Worm (Caenorhabditis elegans) whole organism, L1 larva: Measurements from ENCODE around the gene T21D12.14.

Source experiments
- C04F5.9 ChIP-seq: sonication (generic microtip); optimal IDR thresholded peaks from 2 replicates; lab custom pipeline; 2016; ENCODE audit warnings: missing genetic modification characterization, missing compliant biosample characterization
- C16A3.4 ChIP-seq: fragments of 150-350 bp; optimal IDR thresholded peaks from 2 replicates; lab custom pipeline; 2014; ENCODE audit warnings: missing biosample characterization, missing genetic modification characterization
- F16B12.6 ChIP-seq: fragments of 150-350 bp; optimal IDR thresholded peaks from 2 replicates; lab custom pipeline; 2014; ENCODE audit warnings: missing biosample characterization, missing genetic modification characterization
- alr-1 ChIP-seq: fragments of 200-800 bp; sonication (Bioruptor generic); optimal IDR thresholded peaks from 2 replicates; lab custom pipeline; 2018; ENCODE audit warnings: borderline replicate concordance, mild to moderate bottlenecking, missing genetic modification characterization, missing compliant biosample characterization
- aly-2 ChIP-seq: fragments of 150-350 bp; optimal IDR thresholded peaks from 2 replicates; lab custom pipeline; 2014; ENCODE audit warnings: missing biosample characterization, missing genetic modification characterization
- ama-1 ChIP-seq: fragments of 150-350 bp; optimal IDR thresholded peaks from 2 replicates; lab custom pipeline; 2014
- ceh-63 ChIP-seq: fragments of 200-800 bp; sonication (Bioruptor generic); optimal IDR thresholded peaks from 2 replicates; lab custom pipeline; 2018; ENCODE audit warnings: mild to moderate bottlenecking, missing genetic modification characterization, missing compliant biosample characterization
- ceh-88 ChIP-seq: fragments of 200-800 bp; sonication (Bioruptor generic); IDR thresholded peaks from 2 replicates; pipeline ENCODE4 v1.3.6; 2022; ENCODE audit warnings: missing genetic modification characterization, missing compliant biosample characterization
- ces-1 ChIP-seq: fragments of 150-350 bp; optimal IDR thresholded peaks from 2 replicates; lab custom pipeline; 2014; ENCODE audit warnings: missing biosample characterization, missing genetic modification reagents, missing genetic modification characterization
- dsc-1 ChIP-seq: sonication (generic microtip); optimal IDR thresholded peaks from 2 replicates; lab custom pipeline; 2016; ENCODE audit warnings: mild to moderate bottlenecking, missing genetic modification characterization, missing compliant biosample characterization
- efl-3 ChIP-seq: fragments of 200-800 bp; sonication (Bioruptor generic); optimal IDR thresholded peaks from 2 replicates; lab custom pipeline; 2018; ENCODE audit warnings: mild to moderate bottlenecking, missing genetic modification characterization, missing compliant biosample characterization
- ets-5 ChIP-seq: fragments of 200-800 bp; sonication (Bioruptor generic); IDR thresholded peaks from 2 replicates; pipeline ENCODE4 v1.3.6; 2022; ENCODE audit warnings: missing genetic modification characterization, missing compliant biosample characterization
- fkh-4 ChIP-seq: sonication (generic microtip); optimal IDR thresholded peaks from 2 replicates; lab custom pipeline; 2016; ENCODE audit warnings: missing compliant biosample characterization, missing genetic modification characterization, borderline replicate concordance
- fkh-8 ChIP-seq: sonication (generic microtip); optimal IDR thresholded peaks from 2 replicates; lab custom pipeline; 2016; ENCODE audit warnings: mild to moderate bottlenecking, missing genetic modification characterization, missing compliant biosample characterization
- fos-1 ChIP-seq: fragments of 150-350 bp; optimal IDR thresholded peaks from 2 replicates; lab custom pipeline; 2014; ENCODE audit warnings: missing biosample characterization, missing genetic modification characterization
- hlh-17 ChIP-seq: fragments of 200-800 bp; sonication (Bioruptor generic); optimal IDR thresholded peaks from 2 replicates; lab custom pipeline; 2018; ENCODE audit warnings: missing genetic modification characterization, mild to moderate bottlenecking, missing compliant biosample characterization, moderate library complexity, borderline replicate concordance
- hpl-2 ChIP-seq: fragments of 150-350 bp; optimal IDR thresholded peaks from 2 replicates; lab custom pipeline; 2014; ENCODE audit warnings: missing biosample characterization, missing genetic modification reagents, missing genetic modification characterization
- irx-1 ChIP-seq: sonication (generic microtip); optimal IDR thresholded peaks from 2 replicates; lab custom pipeline; 2016; ENCODE audit warnings: missing genetic modification characterization, missing compliant biosample characterization
- isw-1 ChIP-seq: fragments of 200-800 bp; sonication (Bioruptor generic); IDR thresholded peaks from 2 replicates; pipeline ENCODE4 v1.3.6; 2022; ENCODE audit warnings: missing genetic modification characterization, missing compliant biosample characterization
- jun-1 ChIP-seq: fragments of 150-350 bp; optimal IDR thresholded peaks from 2 replicates; lab custom pipeline; 2014; ENCODE audit warnings: missing biosample characterization, missing genetic modification reagents, missing genetic modification characterization
- lin-13 ChIP-seq: fragments of 150-350 bp; optimal IDR thresholded peaks from 2 replicates; lab custom pipeline; 2014; ENCODE audit warnings: missing biosample characterization, missing genetic modification reagents, missing genetic modification characterization
- lin-15B ChIP-seq: fragments of 150-350 bp; sonication (generic microtip); optimal IDR thresholded peaks from 3 replicates; lab custom pipeline; 2014; ENCODE audit warnings: missing biosample characterization, missing genetic modification characterization
- lir-3 ChIP-seq: sonication (generic microtip); optimal IDR thresholded peaks from 2 replicates; lab custom pipeline; 2016; ENCODE audit warnings: mild to moderate bottlenecking, missing genetic modification characterization, moderate library complexity, missing compliant biosample characterization; ENCODE audit not compliant: poor library complexity
- lsy-2 ChIP-seq, 2 experiments: fragments of 150-350 bp; optimal IDR thresholded peaks; 2 replicates each; lab custom pipeline; 2014; ENCODE audit warnings: missing biosample characterization in 2 of 2, missing genetic modification characterization in 2 of 2
- mab-9 ChIP-seq: fragments of 200-800 bp; sonication (Bioruptor generic); IDR thresholded peaks from 2 replicates; pipeline ENCODE4 v1.3.6; 2022; ENCODE audit warnings: missing genetic modification reagents, missing genetic modification characterization, missing compliant biosample characterization
- mdl-1 ChIP-seq, 2 experiments: fragments of 150-350 bp; optimal IDR thresholded peaks; 2 replicates each; lab custom pipeline; 2014 to 2017; ENCODE audit warnings: missing biosample characterization in 2 of 2, missing genetic modification characterization in 2 of 2, inconsistent platforms in 1 of 2
- mep-1 ChIP-seq: fragments of 150-350 bp; optimal IDR thresholded peaks from 2 replicates; lab custom pipeline; 2014; ENCODE audit warnings: missing biosample characterization, missing genetic modification characterization
- nhr-11 ChIP-seq: fragments of 150-350 bp; optimal IDR thresholded peaks from 2 replicates; lab custom pipeline; 2014; ENCODE audit warnings: missing biosample characterization, missing genetic modification characterization
- nhr-12 ChIP-seq: sonication (generic microtip); optimal IDR thresholded peaks from 2 replicates; lab custom pipeline; 2017; ENCODE audit warnings: missing biosample characterization, missing genetic modification characterization
- nhr-19 ChIP-seq: fragments of 200-800 bp; sonication (Bioruptor generic); conservative IDR thresholded peaks from 2 replicates; pipeline ENCODE4 v1.3.6; 2022; ENCODE audit warnings: missing genetic modification characterization, missing compliant biosample characterization
- nhr-47 ChIP-seq: sonication (generic microtip); optimal IDR thresholded peaks from 2 replicates; lab custom pipeline; 2016; ENCODE audit warnings: mild to moderate bottlenecking, missing genetic modification characterization, moderate library complexity, missing compliant biosample characterization
- nhr-76 ChIP-seq: sonication (generic microtip); optimal IDR thresholded peaks from 2 replicates; lab custom pipeline; 2017; ENCODE audit warnings: missing biosample characterization, missing genetic modification characterization
- nhr-77 ChIP-seq: fragments of 150-350 bp; optimal IDR thresholded peaks from 2 replicates; lab custom pipeline; 2014; ENCODE audit warnings: missing biosample characterization, missing genetic modification characterization
- nhr-85 ChIP-seq: sonication (generic microtip); peaks from one replicate; lab custom pipeline; 2016; ENCODE audit warnings: missing genetic modification characterization, inconsistent platforms, missing compliant biosample characterization
- pqm-1 ChIP-seq: sonication (generic microtip); optimal IDR thresholded peaks from 3 replicates; lab custom pipeline; 2017; ENCODE audit warnings: missing biosample characterization, missing genetic modification characterization
- rnt-1 ChIP-seq: sonication (generic microtip); optimal IDR thresholded peaks from 2 replicates; lab custom pipeline; 2016; ENCODE audit warnings: mild to moderate bottlenecking, missing genetic modification characterization, moderate library complexity, missing compliant biosample characterization
- skn-1 ChIP-seq: fragments of 150-350 bp; optimal IDR thresholded peaks from 2 replicates; lab custom pipeline; 2014; ENCODE audit warnings: missing biosample characterization, missing genetic modification characterization
- snu-23 ChIP-seq: sonication (generic microtip); optimal IDR thresholded peaks from 2 replicates; lab custom pipeline; 2016; ENCODE audit warnings: missing genetic modification characterization, missing compliant biosample characterization
- sptf-1 ChIP-seq: fragments of 150-350 bp; optimal IDR thresholded peaks from 2 replicates; lab custom pipeline; 2014; ENCODE audit warnings: missing biosample characterization, missing genetic modification characterization
- sup-37 ChIP-seq: fragments of 200-800 bp; sonication (Bioruptor generic); optimal IDR thresholded peaks from 2 replicates; lab custom pipeline; 2018; ENCODE audit warnings: mild to moderate bottlenecking, missing genetic modification characterization, missing compliant biosample characterization
- swsn-7 ChIP-seq: sonication (generic microtip); optimal IDR thresholded peaks from 2 replicates; lab custom pipeline; 2016; ENCODE audit warnings: missing genetic modification characterization, missing compliant biosample characterization
- tbx-2 ChIP-seq: sonication (generic microtip); optimal IDR thresholded peaks from 2 replicates; lab custom pipeline; 2016; ENCODE audit warnings: missing genetic modification characterization, missing compliant biosample characterization
- unc-130 ChIP-seq: fragments of 150-350 bp; optimal IDR thresholded peaks from 2 replicates; lab custom pipeline; 2017; ENCODE audit warnings: missing biosample characterization, missing genetic modification characterization, inconsistent platforms
- unc-30 ChIP-seq: sonication (generic microtip); optimal IDR thresholded peaks from 2 replicates; lab custom pipeline; 2017; ENCODE audit warnings: missing biosample characterization, missing genetic modification characterization
- unc-86 ChIP-seq: sonication (generic microtip); optimal IDR thresholded peaks from 2 replicates; lab custom pipeline; 2016; ENCODE audit warnings: missing genetic modification characterization, missing compliant biosample characterization
- unc-98 ChIP-seq: fragments of 200-800 bp; sonication (Bioruptor generic); IDR thresholded peaks from 2 replicates; pipeline ENCODE4 v1.3.6; 2022; ENCODE audit warnings: missing genetic modification characterization, missing compliant biosample characterization
- vab-15 ChIP-seq: sonication (generic microtip); optimal IDR thresholded peaks from 2 replicates; lab custom pipeline; 2017; ENCODE audit warnings: missing genotype, mild to moderate bottlenecking, missing genetic modification characterization, missing compliant biosample characterization
- xbp-1 ChIP-seq: sonication (generic microtip); optimal IDR thresholded peaks from 2 replicates; lab custom pipeline; 2016; ENCODE audit warnings: missing genetic modification characterization, missing compliant biosample characterization
- zag-1 ChIP-seq: fragments of 150-350 bp; optimal IDR thresholded peaks from 2 replicates; lab custom pipeline; 2014; ENCODE audit warnings: missing biosample characterization, missing genetic modification characterization
- zip-4 ChIP-seq: fragments of 200-800 bp; sonication (Bioruptor generic); optimal IDR thresholded peaks from 2 replicates; lab custom pipeline; 2018; ENCODE audit warnings: mild to moderate bottlenecking, missing genetic modification characterization, moderate library complexity, missing compliant biosample characterization

The T21D12.14 gene

DNA sequence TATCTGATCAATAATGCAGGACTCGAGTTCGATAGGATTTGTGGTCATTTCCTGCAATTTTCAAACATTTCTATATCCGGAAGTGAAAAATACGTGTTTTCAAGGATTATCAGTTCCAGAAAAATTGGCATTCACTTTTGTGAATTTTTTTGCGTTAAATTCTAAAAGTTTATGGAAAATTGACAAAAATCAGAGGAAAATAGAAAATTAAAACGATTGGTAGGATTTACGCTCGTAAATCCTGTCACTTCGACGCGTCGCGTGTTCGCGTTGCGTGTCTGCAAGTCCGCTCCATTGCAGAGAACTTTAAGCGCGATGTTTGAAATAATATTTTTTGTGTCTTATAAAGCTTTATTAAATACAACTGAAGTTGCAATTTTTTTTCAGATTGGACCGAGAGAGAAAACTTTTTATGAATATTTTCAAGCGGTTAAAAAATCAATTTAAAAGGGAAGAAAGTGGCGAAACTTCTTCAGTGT lies 32.5 kb downstream of the T21D12.14 start, which contains the start of gene rcat-1 (continued):
- TF ChIP-seq mab-9 (no peak), lir-3 (tag; lab: Kevin White, UChicago) (peak; percentile 43), unc-30 (no peak), ceh-88 (GFP tag; lab: Robert Waterston, UW) (no peak), fos-1 (tag; lab: Kevin White, UChicago) (peak; percentile 52), mep-1 (tag; lab: Kevin White, UChicago) (peak; percentile 87), fkh-8 (peak; percentile 76), zip-4 (GFP tag; lab: Kevin White, UChicago) (no peak), xbp-1 (tag; lab: Kevin White, UChicago) (peak; percentile 75), nhr-12 (tag; lab: Kevin White, UChicago) (no peak), ama-1 (lab: Kevin White, UChicago) (peak; percentile 8), ceh-63 (GFP tag; lab: Kevin White, UChicago) (no peak), nhr-76 (tag; lab: Kevin White, UChicago) (no peak), hlh-17 (GFP tag; lab: Kevin White, UChicago) (no peak), sptf-1 (no peak), lsy-2 (tag; optimal IDR thresholded peaks at IDR 0.05; lab: Kevin White, UChicago) (peak; percentile 85 to 96), alr-1 (no peak), sup-37 (GFP tag; lab: Kevin White, UChicago) (no peak), isw-1 (GFP tag; lab: Robert Waterston, UW) (peak; percentile 80), C16A3.4 (tag; lab: Kevin White, UChicago) (peak; percentile 97), unc-98 (GFP tag; lab: Robert Waterston, UW) (no peak), nhr-11 (tag; lab: Kevin White, UChicago) (peak; percentile 43), hpl-2 (GFP tag; lab: Kevin White, UChicago) (no peak), tbx-2 (tag; lab: Kevin White, UChicago) (peak; percentile 80), mdl-1 (tag; optimal IDR thresholded peaks at IDR 0.05; lab: Kevin White, UChicago) (peak in 1 of 2 experiments; percentile 74), jun-1 (tag; lab: Kevin White, UChicago) (peak; percentile 71), zag-1 (tag; lab: Kevin White, UChicago) (peak; percentile 49), unc-130 (tag; lab: Kevin White, UChicago) (peak; percentile 98), nhr-85 (tag; lab: Kevin White, UChicago) (peak; percentile 87), swsn-7 (tag; lab: Kevin White, UChicago) (peak; percentile 62), unc-86 (tag; lab: Kevin White, UChicago) (peak; percentile 59), efl-3 (no peak)
- TF ChIP-seq, all 84 proteins: peak for 48

DNA sequence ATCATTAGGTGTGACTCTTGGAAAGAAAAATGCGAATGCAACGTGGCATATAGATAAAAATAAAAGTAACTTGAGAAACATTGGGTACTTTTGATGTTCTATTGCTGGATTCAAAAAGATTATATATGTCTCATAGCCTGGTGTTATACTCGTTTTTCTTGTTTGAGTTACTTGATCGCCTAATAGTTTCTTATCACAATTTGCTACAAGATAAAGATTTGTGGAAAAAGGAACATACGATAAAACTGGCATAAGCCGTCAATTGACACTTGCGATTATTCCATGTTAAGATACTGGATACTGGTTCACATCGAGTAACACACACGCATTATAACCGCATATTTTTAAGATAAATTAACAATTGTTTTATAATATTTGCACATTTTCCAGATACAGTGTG lies 35.5 kb downstream of the T21D12.14 start, which contains the start of gene grl-19:
TSS of gene grl-19 (minus strand) at position 101 of the 400 bp plus-strand sequence.
- no peak for TF ChIP-seq irx-1 (tag; lab: Kevin White, UChicago)
- no peak for TF ChIP-seq mdl-1 (tag; optimal IDR thresholded peaks at IDR 0.05; lab: Kevin White, UChicago)
- no peak for TF ChIP-seq nhr-19
- TF ChIP-seq nhr-47: no peak
- TF ChIP-seq xbp-1 (tag; lab: Kevin White, UChicago): no peak

DNA sequence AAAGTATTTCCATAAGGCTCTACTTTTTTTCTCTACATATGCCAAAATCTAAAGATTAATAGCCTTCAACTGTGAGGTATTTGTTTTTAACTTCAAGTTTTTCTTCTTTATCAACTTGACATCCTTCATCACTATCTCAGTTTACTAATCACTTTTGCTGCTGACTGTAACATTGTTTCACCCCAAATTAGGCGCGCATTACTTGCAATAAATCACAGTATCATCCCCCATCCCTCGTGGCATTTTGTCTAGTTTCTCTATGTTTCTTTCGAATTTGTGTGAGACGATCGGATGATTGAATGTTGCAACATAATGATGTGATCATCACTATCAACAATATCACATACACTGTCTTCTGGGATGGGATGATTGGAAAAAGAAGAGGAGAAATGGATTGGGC lies 40.4 kb downstream of the T21D12.14 start:
- no peak for TF ChIP-seq fos-1 (tag; lab: Kevin White, UChicago)
- no peak for TF ChIP-seq fkh-4 (tag; lab: Kevin White, UChicago)
- no peak for TF ChIP-seq dsc-1 (tag; lab: Kevin White, UChicago)
- TF ChIP-seq C04F5.9: no peak
- TF ChIP-seq nhr-12 (tag; lab: Kevin White, UChicago): no peak
- TF ChIP-seq F16B12.6 (tag; lab: Kevin White, UChicago): no peak
- TF ChIP-seq pqm-1: no peak
- no peak for TF ChIP-seq nhr-77 (tag; lab: Kevin White, UChicago)
- TF ChIP-seq lin-13: no peak
- no peak for TF ChIP-seq skn-1 (tag; lab: Kevin White, UChicago)
- no peak for TF ChIP-seq lin-15B (tag; lab: Kevin White, UChicago)
- TF ChIP-seq swsn-7 (tag; lab: Kevin White, UChicago): no peak
- TF ChIP-seq rnt-1 (tag; lab: Kevin White, UChicago): peak; percentile 1
- no peak for TF ChIP-seq aly-2 (tag; lab: Kevin White, UChicago)
- no peak for TF ChIP-seq mab-9
- TF ChIP-seq nhr-85 (tag; lab: Kevin White, UChicago): peak; percentile 94
- no peak for TF ChIP-seq sup-37 (GFP tag; lab: Kevin White, UChicago)
- TF ChIP-seq nhr-47: peak; percentile 44
- no peak for TF ChIP-seq ets-5 (GFP tag; lab: Robert Waterston, UW)
- peak; percentile 64 for TF ChIP-seq snu-23 (GFP tag; lab: Kevin White, UChicago)
- no peak for TF ChIP-seq unc-98 (GFP tag; lab: Robert Waterston, UW)
- peak; percentile 51 for TF ChIP-seq nhr-19
- no peak for TF ChIP-seq efl-3
- TF ChIP-seq nhr-76 (tag; lab: Kevin White, UChicago): no peak
- TF ChIP-seq ces-1 (GFP tag; lab: Kevin White, UChicago): no peak
- TF ChIP-seq vab-15 (tag; lab: Kevin White, UChicago): peak; percentile 64
